Worm (Caenorhabditis elegans): ENCODE results near the gene C18F10.2.

DNA sequence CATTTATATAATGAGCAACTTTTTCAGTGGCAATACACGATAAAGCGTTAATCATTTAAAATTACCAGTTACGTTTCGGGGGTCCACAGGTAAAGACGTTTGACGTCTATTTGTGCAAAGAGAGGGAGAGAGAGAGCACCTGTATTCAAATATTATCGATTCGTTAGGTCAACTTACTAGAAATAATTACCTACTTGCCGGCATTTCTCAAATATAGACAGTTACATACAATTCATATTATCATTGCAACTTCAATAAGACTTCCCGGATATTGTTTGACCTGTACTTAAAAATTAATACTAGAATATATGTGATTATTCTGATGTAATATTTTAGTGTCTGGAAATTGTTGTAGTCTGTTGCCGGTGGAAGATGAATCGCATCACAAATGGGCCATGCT lies 12.9 kb downstream of the C18F10.2 start, which contains the start of gene gadr-3:
- TF ChIP-seq tbx-37 (GFP tag; conservative IDR thresholded peaks at IDR 0.05) (no peak), hnd-1 (tag; optimal IDR thresholded peaks at IDR 0.05) (no peak), scrt-1 (GFP tag; IDR thresholded peaks at IDR 0.05) (no peak), ets-7 (tag; optimal IDR thresholded peaks at IDR 0.05) (no peak), ama-1 (optimal IDR thresholded peaks at IDR 0.05) (no peak), B0310.2 (tag; optimal IDR thresholded peaks at IDR 0.05) (no peak), ceh-13 (GFP tag; optimal IDR thresholded peaks at IDR 0.05) (no peak), sea-1 (GFP tag; conservative IDR thresholded peaks at IDR 0.05) (no peak), flt-1 (GFP tag; IDR thresholded peaks at IDR 0.05) (no peak), hmbx-1 (tag; optimal IDR thresholded peaks at IDR 0.05) (no peak)
